Worm (Caenorhabditis elegans) whole organism, early embryonic: ENCODE results near the gene C25F9.5.

Source experiments
- ets-7 ChIP-seq: sonication (generic microtip); optimal IDR thresholded peaks from 2 replicates; lab custom pipeline; 2016; ENCODE audit warnings: missing genotype, missing genetic modification characterization, missing compliant biosample characterization
- tra-4 ChIP-seq: sonication (generic microtip); optimal IDR thresholded peaks from 2 replicates; lab custom pipeline; 2017; ENCODE audit warnings: missing genetic modification characterization, missing compliant biosample characterization

DNA sequence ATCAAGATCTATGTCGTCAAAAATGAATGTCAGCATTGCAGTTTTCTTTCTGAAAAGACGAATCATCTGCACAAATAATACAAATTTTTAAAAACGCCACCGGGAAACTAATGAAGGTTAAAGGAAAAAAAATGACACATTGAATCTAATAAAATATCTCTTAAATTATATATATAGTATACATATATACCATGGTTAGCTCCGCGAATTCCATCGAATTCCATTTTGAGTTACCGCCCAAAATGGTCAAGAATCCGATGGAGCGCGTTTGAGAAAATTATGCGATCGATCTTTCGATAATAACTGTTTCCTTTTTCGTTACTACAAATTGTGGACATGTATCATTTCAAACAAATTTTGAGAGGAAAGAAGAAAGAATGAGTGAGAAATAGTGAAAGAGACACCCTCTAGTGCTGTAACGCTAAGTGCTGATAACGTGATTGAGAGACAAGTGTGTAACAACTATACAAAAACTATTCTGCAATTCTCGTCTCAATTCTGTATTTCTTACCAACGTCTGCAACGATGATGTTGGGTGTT lies 5.3 kb downstream of the C25F9.5 start, which contains the start of the genes C25F9.6 and C25F9.10:
- TF ChIP-seq ets-7: no peak
- no peak for TF ChIP-seq tra-4
